Worm (Caenorhabditis elegans): ENCODE data around the gene clec-142.

Gene clec-142

DNA sequence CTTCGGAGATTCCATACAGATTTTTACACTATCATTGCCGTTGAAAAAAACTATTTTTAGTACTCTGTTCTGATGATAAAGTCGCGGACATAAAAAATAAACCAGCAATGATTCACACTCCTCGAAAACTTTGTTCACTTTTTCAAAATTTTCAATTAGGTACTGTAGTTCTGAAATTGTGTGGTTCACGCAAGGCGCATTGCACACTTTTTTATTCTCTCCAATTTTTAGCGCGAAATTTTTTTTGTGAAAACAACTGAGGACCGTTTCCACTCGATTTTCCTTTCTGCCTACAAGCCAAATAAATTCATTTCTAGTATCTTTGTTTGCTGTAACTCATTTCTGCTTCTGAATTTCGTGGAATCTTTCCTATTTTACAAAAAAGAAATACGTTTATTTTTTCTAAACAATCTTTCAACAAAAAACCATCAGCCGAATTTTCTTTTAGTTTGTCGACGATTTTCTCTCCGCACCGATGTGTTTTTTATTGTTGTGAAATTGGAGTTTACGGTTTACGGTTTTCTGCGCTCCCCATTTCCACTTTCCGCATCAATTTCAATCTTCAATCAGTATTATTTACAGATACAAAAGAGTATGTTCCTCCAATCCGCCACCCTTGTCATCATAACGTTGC lies 25.2 kb upstream of the clec-142 start, which contains the start of gene F35C11.5 (continued):
- TF ChIP-seq F57A8.1 (GFP tag; optimal IDR thresholded peaks at IDR 0.05) (no peak), nhr-80 (tag; optimal IDR thresholded peaks at IDR 0.05) (no peak), repo-1 (tag; optimal IDR thresholded peaks at IDR 0.05) (no peak)

DNA sequence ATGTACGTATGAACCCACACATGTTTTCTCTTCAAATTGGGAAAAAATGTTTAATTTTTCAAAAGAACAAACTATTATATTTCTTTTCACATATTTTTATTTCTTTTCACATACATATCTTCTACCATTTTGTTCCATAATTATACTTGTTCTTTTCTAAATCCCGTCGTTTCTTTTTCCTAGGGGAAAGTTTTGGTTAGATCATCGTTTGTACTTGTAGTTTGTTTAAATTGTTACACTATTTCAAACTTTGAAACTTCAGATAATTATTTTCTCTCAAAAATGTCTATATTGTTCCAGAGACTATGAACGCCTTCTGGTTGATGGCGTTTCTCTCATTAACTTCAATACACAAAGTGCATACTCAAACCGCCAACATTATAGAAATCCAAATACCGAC lies 22.5 kb upstream of the clec-142 start, which contains the start of gene F35C11.7:
Gene F35C11.7, plus strand, starts transcription at position 301 of the 400 bp plus-strand sequence.
- no peak for TF ChIP-seq F23B12.7 (tag; optimal IDR thresholded peaks at IDR 0.05; ENCODE audit: insufficient read depth)
- no peak for TF ChIP-seq ceh-40 (GFP tag; IDR thresholded peaks at IDR 0.05)
- TF ChIP-seq mxl-1 (tag; optimal IDR thresholded peaks at IDR 0.05), result no peak
- TF ChIP-seq chd-7 (tag; optimal IDR thresholded peaks at IDR 0.05), result no peak
- no peak for TF ChIP-seq zfh-2 (GFP tag; conservative IDR thresholded peaks at IDR 0.05)
- no peak for TF ChIP-seq F22D6.2 (tag; optimal IDR thresholded peaks at IDR 0.05)
- no peak for TF ChIP-seq Y53G8AR.9 (GFP tag; conservative IDR thresholded peaks at IDR 0.05)
- no peak for TF ChIP-seq xnd-1 (tag; optimal IDR thresholded peaks at IDR 0.05)
- no peak for TF ChIP-seq hmg-1.2 (GFP tag; IDR thresholded peaks at IDR 0.05)
- TF ChIP-seq let-526 (GFP tag; IDR thresholded peaks at IDR 0.05), result no peak
- no peak for TF ChIP-seq unc-130 (GFP tag; optimal IDR thresholded peaks at IDR 0.05)
- no peak for TF ChIP-seq rcor-1 (GFP tag; IDR thresholded peaks at IDR 0.05)
- TF ChIP-seq mes-4 (tag; optimal IDR thresholded peaks at IDR 0.05), result no peak

- TF ChIP-seq snpc-1.1 (tag; optimal IDR thresholded peaks at IDR 0.05; ENCODE audit: insufficient read depth) (no peak), tlf-1 (GFP tag; optimal IDR thresholded peaks at IDR 0.05) (no peak), aptf-2 (GFP tag; conservative IDR thresholded peaks at IDR 0.05) (no peak), aptf-3 (GFP tag; IDR thresholded peaks at IDR 0.05) (no peak), B0261.1 (tag; optimal IDR thresholded peaks at IDR 0.05) (no peak), somi-1 (GFP tag; optimal IDR thresholded peaks at IDR 0.05) (no peak), dox-1 (GFP tag; IDR thresholded peaks at IDR 0.05) (no peak)
Measured at ce11 chrII:8259038-8259437, 19.4 kb upstream of the clec-142 start, which contains the start of gene F35C11.6. Gene F35C11.6, minus strand, starts transcription at chrII:8259138.

- TF ChIP-seq somi-1 (GFP tag; optimal IDR thresholded peaks at IDR 0.05), result peak; percentile 52
- TF ChIP-seq C06A6.2 (GFP tag; conservative IDR thresholded peaks at IDR 0.05), result 0 out of 2 replicates have a peak, but pooled peaks have one; percentile 17
- no peak for TF ChIP-seq F49E8.2 (tag; optimal IDR thresholded peaks at IDR 0.05; ENCODE audit: insufficient read depth)
- no peak for TF ChIP-seq mcd-1 (GFP tag; IDR thresholded peaks at IDR 0.05)
- TF ChIP-seq B0261.1 (tag; optimal IDR thresholded peaks at IDR 0.05), result no peak
- no peak for TF ChIP-seq hlh-12 (tag; optimal IDR thresholded peaks at IDR 0.05)
- no peak for TF ChIP-seq F57C9.4 (tag; optimal IDR thresholded peaks at IDR 0.05)
- TF ChIP-seq pha-4 (tag; optimal IDR thresholded peaks at IDR 0.05), result no peak
- no peak for TF ChIP-seq ekl-4 (GFP tag; IDR thresholded peaks at IDR 0.05)
- 0 out of 2 replicates have a peak, but pooled peaks have one; percentile 53 for TF ChIP-seq hsf-1 (GFP tag; IDR thresholded peaks at IDR 0.05)
- TF ChIP-seq B0035.1 (tag; optimal IDR thresholded peaks at IDR 0.05), result no peak
- no peak for TF ChIP-seq let-607 (tag; optimal IDR thresholded peaks at IDR 0.05)
- peak; percentile 66 for TF ChIP-seq ztf-26 (tag; optimal IDR thresholded peaks at IDR 0.05)
- peak; percentile 28; the same call in 1 of the 2 replicates for TF ChIP-seq lin-26 (GFP tag; IDR thresholded peaks at IDR 0.05)
Measured at ce11 chrII:8259674-8260073, 18.8 kb upstream of the clec-142 start.

Measured in whole organism, young adult.